Fruit fly (Drosophila melanogaster): ENCODE data around the gene Ir68b.

Ir68b gene

DNA sequence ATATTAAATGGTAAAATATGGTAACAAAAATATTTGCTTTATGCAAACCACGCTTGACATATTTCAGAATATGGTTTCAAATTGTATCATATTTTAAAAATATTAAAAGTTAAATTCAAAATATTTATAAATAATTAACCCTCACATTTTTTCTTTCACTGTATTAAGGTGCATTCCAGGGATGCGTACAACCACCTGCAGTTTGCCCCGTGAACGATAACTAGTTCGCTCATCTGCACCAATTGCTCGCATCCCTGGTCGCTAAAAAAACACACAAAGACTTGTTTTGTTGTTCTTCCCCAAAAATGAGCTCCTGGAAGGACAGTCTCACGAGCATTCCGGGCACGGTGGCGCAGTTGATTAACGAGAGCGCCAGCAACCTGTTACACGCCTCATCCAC lies 4.7 kb upstream of the Ir68b start, which contains the start of gene DEF8:
DEF8 (plus strand) TSS at position 229 of the 400 bp plus-strand sequence.
- TF ChIP-seq psq (optimal IDR thresholded peaks at IDR 0.05) = no peak
- no peak for TF ChIP-seq h (optimal IDR thresholded peaks at IDR 0.05)
- TF ChIP-seq Myc (optimal IDR thresholded peaks at IDR 0.05) = no peak
- TF ChIP-seq ttk (optimal IDR thresholded peaks at IDR 0.05) = no peak
- no peak for TF ChIP-seq Sin3A (optimal IDR thresholded peaks at IDR 0.05)
- TF ChIP-seq insv (optimal IDR thresholded peaks at IDR 0.05) = no peak

DNA sequence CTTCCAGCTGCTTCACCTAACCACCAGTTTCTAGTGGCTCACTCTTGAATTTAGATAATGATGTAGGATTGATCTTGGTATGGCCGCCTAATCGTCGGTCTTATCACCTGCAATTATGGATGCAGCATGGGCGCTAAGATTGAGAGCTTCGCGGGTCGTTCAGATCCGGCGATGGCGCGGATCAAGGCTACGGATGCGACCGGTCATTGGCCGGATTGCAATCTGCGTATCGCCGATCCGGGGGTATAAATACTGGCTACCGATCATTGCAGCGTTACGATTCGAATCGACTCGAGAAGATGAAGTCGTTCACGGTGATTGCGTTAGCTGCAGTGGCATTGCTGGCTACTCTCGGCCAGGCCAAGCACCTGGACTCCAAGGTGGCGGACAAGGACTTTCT lies 1.9 kb upstream of the Ir68b start, which contains the start of gene Lsp2:
Lsp2 (plus strand) TSS at position 283 of the 400 bp plus-strand sequence.
- TF ChIP-seq h (optimal IDR thresholded peaks at IDR 0.05) (no peak), insv (optimal IDR thresholded peaks at IDR 0.05) (no peak), Sin3A (optimal IDR thresholded peaks at IDR 0.05) (no peak), Myc (optimal IDR thresholded peaks at IDR 0.05) (no peak), psq (optimal IDR thresholded peaks at IDR 0.05) (no peak), ttk (optimal IDR thresholded peaks at IDR 0.05) (no peak)

DNA sequence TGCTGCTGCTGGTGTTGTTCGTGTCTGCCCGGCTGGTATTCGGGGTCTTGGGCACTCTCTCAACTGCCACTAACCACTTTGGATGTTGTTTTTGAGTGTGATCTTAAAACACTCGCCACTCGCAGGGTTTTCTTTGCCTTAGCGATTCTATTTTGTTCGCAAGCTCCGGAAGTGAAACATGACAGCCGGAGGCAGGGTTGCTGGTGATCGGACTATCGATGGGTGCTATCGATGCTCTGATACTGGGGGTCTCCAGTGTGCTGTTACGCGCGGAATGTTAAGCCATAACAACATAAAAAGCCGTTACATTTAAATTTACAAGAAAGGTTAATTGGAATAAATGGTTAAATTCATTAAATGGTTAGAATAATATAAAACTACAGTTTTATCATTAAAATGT lies 2.2 kb downstream of the Ir68b start, which contains the start of gene yps:
yps (minus strand) TSS at position 176 of the 400 bp plus-strand sequence.
- no peak for TF ChIP-seq ttk (optimal IDR thresholded peaks at IDR 0.05)
- TF ChIP-seq Myc (optimal IDR thresholded peaks at IDR 0.05) = no peak
- TF ChIP-seq psq (optimal IDR thresholded peaks at IDR 0.05) = no peak
- no peak for TF ChIP-seq h (optimal IDR thresholded peaks at IDR 0.05)
- TF ChIP-seq insv (optimal IDR thresholded peaks at IDR 0.05) = no peak
- TF ChIP-seq Sin3A (optimal IDR thresholded peaks at IDR 0.05) = no peak

DNA sequence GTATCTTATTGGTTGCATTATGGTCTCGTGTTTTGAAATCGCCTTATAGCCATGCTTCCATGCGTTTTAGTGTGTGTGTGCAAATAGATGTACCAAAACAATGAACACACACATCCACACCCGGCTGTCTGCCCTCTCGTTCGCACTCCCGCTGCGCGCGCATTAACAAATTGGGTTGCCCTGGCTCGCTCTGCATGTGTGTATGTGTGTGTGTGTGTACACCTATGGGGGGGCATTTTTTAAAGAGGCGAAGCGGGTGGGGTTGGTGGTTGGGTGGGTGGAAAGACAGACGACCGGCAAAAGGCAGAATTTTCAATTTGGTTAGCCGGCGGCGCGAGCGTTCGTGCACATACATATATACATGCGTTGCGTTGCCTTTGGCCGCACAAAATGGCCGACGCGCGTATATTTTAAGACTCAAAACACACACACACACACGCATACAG lies 3.0 kb downstream of the Ir68b start:
- no peak for TF ChIP-seq Myc (optimal IDR thresholded peaks at IDR 0.05)
- no peak for TF ChIP-seq Sin3A (optimal IDR thresholded peaks at IDR 0.05)
- TF ChIP-seq insv (optimal IDR thresholded peaks at IDR 0.05) = no peak
- no peak for TF ChIP-seq ttk (optimal IDR thresholded peaks at IDR 0.05)
- TF ChIP-seq psq (optimal IDR thresholded peaks at IDR 0.05) = no peak
- no peak for TF ChIP-seq h (optimal IDR thresholded peaks at IDR 0.05)

DNA sequence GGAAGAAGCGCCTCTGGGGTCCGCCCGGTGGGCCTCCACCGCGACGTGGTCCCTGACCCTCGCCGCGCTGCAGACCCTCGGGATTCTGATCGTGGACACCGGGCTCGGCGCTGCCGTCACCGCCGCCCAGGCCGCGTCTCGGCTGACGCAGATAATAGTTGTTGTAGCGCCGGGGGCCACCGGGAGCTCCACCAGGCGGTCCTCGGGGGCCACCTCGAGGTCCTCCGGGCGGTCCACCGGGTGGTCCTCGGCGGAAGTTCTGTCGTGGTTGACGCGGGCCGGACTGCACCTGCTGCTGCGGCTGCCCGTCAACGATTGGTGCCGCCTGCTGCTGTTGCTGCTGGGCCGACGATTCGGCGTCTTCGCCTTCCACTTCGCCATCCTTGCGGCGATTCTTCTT lies 4.3 kb downstream of the Ir68b start:
- TF ChIP-seq psq (optimal IDR thresholded peaks at IDR 0.05) (no peak), Sin3A (optimal IDR thresholded peaks at IDR 0.05) (no peak), h (optimal IDR thresholded peaks at IDR 0.05) (no peak), insv (optimal IDR thresholded peaks at IDR 0.05) (no peak), ttk (optimal IDR thresholded peaks at IDR 0.05) (no peak), Myc (optimal IDR thresholded peaks at IDR 0.05) (no peak)

DNA sequence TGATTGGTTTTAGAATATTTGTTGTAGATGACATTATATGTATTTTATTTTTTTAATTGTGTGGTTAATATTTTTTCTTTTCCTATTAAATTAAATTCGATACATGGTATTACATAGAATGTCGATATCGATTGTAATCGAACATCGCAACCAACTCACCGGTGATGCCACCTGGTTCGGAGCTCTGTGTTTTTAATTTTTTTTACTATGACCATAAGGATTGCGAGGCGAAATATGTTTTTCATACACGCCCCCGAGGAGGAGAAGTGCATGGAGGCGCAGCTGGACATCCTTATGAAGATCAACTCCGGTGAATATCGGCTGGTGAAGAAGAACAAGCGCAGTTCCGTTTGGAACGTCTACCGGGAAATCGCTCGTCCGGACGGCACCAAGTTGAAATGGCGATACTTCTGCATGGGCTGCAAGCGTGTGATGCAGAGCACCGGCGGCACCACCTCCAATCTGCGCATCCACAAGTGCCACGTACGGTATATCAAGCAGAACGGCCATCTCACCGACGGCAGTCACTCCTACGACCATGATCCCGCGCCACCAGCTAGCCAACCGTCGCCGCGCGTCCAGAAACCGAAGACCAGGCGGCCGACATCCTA lies 7.2 kb downstream of the Ir68b start, which contains the start of gene CG11560:
CG11560 (plus strand) TSS at position 145 of the 611 bp plus-strand sequence.
- TF ChIP-seq h (optimal IDR thresholded peaks at IDR 0.05) (no peak), psq (optimal IDR thresholded peaks at IDR 0.05) (no peak), ttk (optimal IDR thresholded peaks at IDR 0.05) (no peak), insv (optimal IDR thresholded peaks at IDR 0.05) (no peak), Myc (optimal IDR thresholded peaks at IDR 0.05) (no peak), Sin3A (optimal IDR thresholded peaks at IDR 0.05) (no peak)

DNA sequence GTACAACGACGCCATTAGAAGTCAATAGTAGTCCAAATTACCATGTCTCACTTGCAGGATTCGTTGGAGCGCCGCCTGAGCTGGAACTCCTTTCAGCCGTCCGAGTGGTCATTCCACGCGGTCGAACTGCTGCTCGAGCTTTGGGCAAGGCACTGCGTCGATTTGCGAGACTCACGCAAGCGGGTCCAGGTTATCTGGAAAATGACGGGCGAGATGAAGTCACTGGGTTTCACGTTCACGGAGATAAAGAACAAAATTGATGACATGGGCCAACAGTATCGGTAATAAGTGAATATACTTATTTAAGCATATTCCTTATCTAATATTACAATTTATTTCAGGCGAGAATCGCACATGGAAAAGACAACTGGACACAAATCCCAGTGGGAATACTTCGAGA lies 8.6 kb downstream of the Ir68b start:
- no peak for TF ChIP-seq insv (optimal IDR thresholded peaks at IDR 0.05)
- TF ChIP-seq Myc (optimal IDR thresholded peaks at IDR 0.05) = no peak
- TF ChIP-seq psq (optimal IDR thresholded peaks at IDR 0.05) = no peak
- TF ChIP-seq Sin3A (optimal IDR thresholded peaks at IDR 0.05) = no peak
- no peak for TF ChIP-seq h (optimal IDR thresholded peaks at IDR 0.05)
- no peak for TF ChIP-seq ttk (optimal IDR thresholded peaks at IDR 0.05)

DNA sequence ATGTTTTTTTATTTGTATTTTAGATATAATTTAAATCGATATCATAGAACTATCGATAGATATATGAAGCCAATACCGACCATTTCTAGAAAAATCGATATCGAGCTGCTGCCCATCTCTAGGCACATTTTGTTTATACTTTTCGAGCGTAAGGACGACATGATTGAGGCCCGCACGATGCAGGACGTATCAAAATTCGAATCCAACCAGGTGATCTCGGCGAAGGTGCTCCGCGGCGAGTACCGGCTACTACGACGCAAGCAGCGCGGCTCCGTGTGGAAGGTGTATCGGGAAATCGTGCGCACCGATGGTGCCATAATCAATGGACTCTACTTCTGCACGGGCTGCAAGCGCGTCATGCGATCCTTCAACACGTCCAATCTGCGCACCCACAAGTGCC lies 9.0 kb downstream of the Ir68b start, which contains the start of gene ssp:
ssp (plus strand) TSS at position 102 of the 400 bp plus-strand sequence.
- no peak for TF ChIP-seq Sin3A (optimal IDR thresholded peaks at IDR 0.05)

DNA sequence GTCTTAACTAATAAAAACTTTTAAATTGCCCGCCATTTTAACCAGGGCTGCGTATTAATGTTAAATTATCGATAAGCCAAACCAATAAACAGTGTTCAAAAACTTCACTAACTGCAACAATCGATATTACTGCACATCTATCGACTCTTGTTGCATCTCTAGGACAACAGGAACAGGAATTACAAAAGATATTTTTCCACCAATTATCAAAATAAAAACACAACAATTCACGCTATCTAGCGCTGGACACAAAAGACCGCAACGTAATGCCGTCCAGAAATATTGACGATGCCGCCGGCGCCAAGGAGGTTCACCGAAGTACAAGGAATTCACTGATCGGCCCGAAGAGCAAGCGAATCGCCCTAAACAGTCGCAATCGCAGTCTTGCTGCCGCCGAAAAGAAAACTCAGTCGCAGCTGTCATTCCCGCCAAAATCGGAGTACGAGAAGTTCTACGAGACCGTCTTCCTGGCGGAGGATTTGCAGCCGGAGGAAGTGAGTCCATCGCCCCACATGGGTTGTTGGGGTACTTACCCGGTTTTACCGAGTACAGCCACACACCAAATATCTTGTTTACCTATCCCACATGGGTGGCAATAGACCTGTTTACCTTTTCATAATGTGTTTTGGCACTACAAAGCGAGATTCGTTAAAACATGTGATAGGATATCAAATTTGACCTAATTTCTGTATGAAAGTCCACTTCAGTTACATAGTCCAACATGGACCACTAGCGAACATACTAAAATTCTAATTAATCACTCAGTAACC lies 11.0 kb downstream of the Ir68b start, which contains the start of gene vers:
vers (plus strand) TSS at position 136 of the 770 bp plus-strand sequence.
- TF ChIP-seq Myc (optimal IDR thresholded peaks at IDR 0.05) (no peak), Sin3A (optimal IDR thresholded peaks at IDR 0.05) (no peak), h (optimal IDR thresholded peaks at IDR 0.05) (no peak), ttk (optimal IDR thresholded peaks at IDR 0.05) (no peak), insv (optimal IDR thresholded peaks at IDR 0.05) (no peak), psq (optimal IDR thresholded peaks at IDR 0.05) (no peak)

DNA sequence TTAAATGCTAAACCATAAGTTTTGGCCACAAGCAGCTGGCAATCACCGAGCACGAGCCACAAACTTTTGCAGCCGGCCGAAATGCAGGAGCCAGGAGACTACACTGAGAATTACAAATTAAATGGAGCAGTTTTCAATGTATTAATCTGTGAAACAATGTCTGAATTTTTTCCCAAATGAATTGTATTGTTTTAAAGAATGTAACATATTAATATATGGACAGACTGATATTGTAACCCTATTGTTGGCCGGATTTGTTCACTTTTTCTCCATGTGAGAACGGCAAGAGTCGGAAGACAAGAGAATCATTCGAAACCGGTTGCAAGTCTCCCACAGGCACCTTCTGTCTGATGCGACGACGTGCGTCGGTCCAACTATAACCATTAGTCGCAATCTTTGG lies 12.1 kb downstream of the Ir68b start:
- TF ChIP-seq psq (optimal IDR thresholded peaks at IDR 0.05) = no peak

DNA sequence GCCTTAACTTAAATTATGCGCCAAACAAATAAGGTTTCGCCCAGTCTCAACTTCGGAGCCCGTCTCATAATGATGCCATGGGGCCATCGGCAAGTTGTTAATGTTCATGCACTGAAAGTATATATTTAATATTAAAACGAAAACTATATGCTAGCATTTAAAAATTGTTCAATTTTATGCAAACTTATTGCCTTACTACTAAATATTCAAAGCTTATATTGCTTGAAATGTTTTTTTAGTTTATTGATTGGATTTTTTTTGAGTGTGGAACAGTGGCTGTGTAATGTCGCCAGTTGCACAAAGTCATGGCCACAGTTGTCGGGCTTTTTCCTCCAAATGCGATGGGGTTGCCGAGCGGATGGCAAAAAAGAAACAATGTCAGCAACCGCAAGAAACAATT lies 13.0 kb downstream of the Ir68b start:
- TF ChIP-seq Myc (optimal IDR thresholded peaks at IDR 0.05) = no peak

DNA sequence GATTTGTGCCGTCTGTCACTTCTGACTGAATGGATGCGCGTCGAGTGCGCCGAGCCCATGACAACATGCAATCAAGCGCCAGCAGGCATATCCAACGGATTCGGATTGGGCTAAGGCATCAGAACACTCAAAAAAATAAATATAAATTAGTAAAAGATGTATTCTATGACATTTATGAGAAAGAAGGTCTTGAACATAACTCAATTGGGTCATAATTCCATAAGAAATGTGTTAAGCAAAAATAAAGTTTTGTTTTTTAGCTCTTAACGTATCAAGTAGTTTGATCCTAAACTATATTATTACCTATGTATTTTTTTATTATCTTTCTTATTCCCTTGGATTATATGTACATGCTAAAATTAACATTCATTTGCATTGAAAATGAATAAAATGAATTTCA lies 13.6 kb downstream of the Ir68b start:
- no peak for TF ChIP-seq ttk (optimal IDR thresholded peaks at IDR 0.05)
- no peak for TF ChIP-seq psq (optimal IDR thresholded peaks at IDR 0.05)
- TF ChIP-seq Myc (optimal IDR thresholded peaks at IDR 0.05) = no peak
- TF ChIP-seq Sin3A (optimal IDR thresholded peaks at IDR 0.05) = no peak
- no peak for TF ChIP-seq insv (optimal IDR thresholded peaks at IDR 0.05)
- TF ChIP-seq h (optimal IDR thresholded peaks at IDR 0.05) = no peak

DNA sequence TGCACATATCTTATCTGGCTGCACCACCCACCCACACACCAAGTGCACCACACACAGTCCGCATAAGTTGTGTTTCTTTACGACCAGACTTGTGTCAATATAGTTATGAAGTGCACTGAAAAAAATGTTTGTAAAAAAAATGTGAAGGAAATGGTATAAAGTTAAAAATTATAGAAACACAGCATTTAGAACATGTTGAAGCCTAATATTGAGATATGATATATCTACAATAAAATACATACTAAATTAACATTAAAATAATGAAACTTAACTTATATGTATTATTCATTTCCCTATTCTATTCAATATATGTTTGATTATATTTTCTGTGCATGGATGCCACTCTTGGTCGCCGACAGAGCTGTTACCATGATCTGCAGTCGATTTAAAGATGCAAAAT lies 14.2 kb downstream of the Ir68b start:
- TF ChIP-seq h (optimal IDR thresholded peaks at IDR 0.05) (no peak), psq (optimal IDR thresholded peaks at IDR 0.05) (no peak), Sin3A (optimal IDR thresholded peaks at IDR 0.05) (no peak), insv (optimal IDR thresholded peaks at IDR 0.05) (no peak), ttk (optimal IDR thresholded peaks at IDR 0.05) (no peak), Myc (optimal IDR thresholded peaks at IDR 0.05) (no peak)

All from Kc167 (cell line).